Worm (Caenorhabditis elegans): Measurements from ENCODE around the gene Y75B8A.28.

DNA sequence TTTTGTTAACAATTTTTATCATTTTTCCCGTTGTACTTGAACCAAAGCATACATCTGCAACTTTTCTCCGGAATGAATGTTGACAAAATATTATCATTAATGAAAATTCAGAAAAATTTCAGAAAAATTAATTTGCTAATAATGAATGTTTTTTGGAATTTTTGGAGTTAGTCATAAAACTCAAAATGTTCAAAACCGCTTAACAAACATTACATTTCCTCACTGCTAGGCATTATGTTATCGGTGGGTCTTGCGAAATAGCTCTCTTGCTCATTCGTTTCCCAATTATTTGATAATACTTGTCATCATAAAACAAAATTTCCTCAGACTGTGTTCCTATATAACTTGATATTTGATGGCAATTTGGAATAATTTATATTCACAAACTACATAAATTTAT is 6.0 kb upstream of the Y75B8A.28 start, which contains the start of gene Y75B8A.39:
- no peak for TF ChIP-seq blmp-1 (tag; optimal IDR thresholded peaks at IDR 0.05; ENCODE audit: insufficient read depth)
- TF ChIP-seq nhr-11 (tag; optimal IDR thresholded peaks at IDR 0.05): no peak
- no peak for TF ChIP-seq ztf-11 (tag; optimal IDR thresholded peaks at IDR 0.05)
- no peak for TF ChIP-seq unc-62 (GFP tag; optimal IDR thresholded peaks at IDR 0.05)
- no peak for TF ChIP-seq elt-1 (tag; optimal IDR thresholded peaks at IDR 0.05)
- TF ChIP-seq nhr-25 (tag; optimal IDR thresholded peaks at IDR 0.05): no peak
- no peak for TF ChIP-seq lin-39 (tag; optimal IDR thresholded peaks at IDR 0.05)
- TF ChIP-seq nhr-237 (tag; optimal IDR thresholded peaks at IDR 0.05): no peak
- TF ChIP-seq nhr-6 (tag; optimal IDR thresholded peaks at IDR 0.05): no peak
- no peak for TF ChIP-seq elt-3 (tag; optimal IDR thresholded peaks at IDR 0.05)
- no peak for TF ChIP-seq ztf-4 (tag; optimal IDR thresholded peaks at IDR 0.05)
- no peak for TF ChIP-seq lsy-2 (tag; optimal IDR thresholded peaks at IDR 0.05)
- no peak for TF ChIP-seq zag-1 (tag; optimal IDR thresholded peaks at IDR 0.05)
